Fruit fly (Drosophila melanogaster): ENCODE results near the gene CG5116.

Gene CG5116

dm6 chr3R:25515450-25516288 is 32.8 kb downstream of the CG5116 start, which contains the start of gene msi (continued):
- TF ChIP-seq dl (GFP tag; optimal IDR thresholded peaks at IDR 0.05; ENCODE audit: insufficient read depth in 1 of 2, partially characterized antibody in 2 of 2): peak; percentile 80
- TF ChIP-seq rgr (GFP tag; optimal IDR thresholded peaks at IDR 0.05): peak; percentile 93
- TF ChIP-seq h (GFP tag; optimal IDR thresholded peaks at IDR 0.05): peak; percentile 91
- TF ChIP-seq Vsx2 (GFP tag; optimal IDR thresholded peaks at IDR 0.05; ENCODE audit: partially characterized antibody): peak; percentile 70
- no peak for TF ChIP-seq Abd-B (GFP tag; optimal IDR thresholded peaks at IDR 0.05)
- TF ChIP-seq CrebA (GFP tag; optimal IDR thresholded peaks at IDR 0.05; ENCODE audit: borderline replicate concordance): peak; percentile 4
- no peak for TF ChIP-seq Dfd (GFP tag; optimal IDR thresholded peaks at IDR 0.05)
- TF ChIP-seq lola (GFP tag; optimal IDR thresholded peaks at IDR 0.05): no peak
- TF ChIP-seq Sp1 (GFP tag; optimal IDR thresholded peaks at IDR 0.05): peak; percentile 98
- peak; percentile 92 for TF ChIP-seq fru (GFP tag; optimal IDR thresholded peaks at IDR 0.05)
- TF ChIP-seq HLH106 (tag; optimal IDR thresholded peaks at IDR 0.05): peak; percentile 98
- peak; percentile 95 for TF ChIP-seq OdsH (GFP tag; optimal IDR thresholded peaks at IDR 0.05)
- peak; percentile 84 for TF ChIP-seq Rel (GFP tag; optimal IDR thresholded peaks at IDR 0.05)
- peak; percentile 70 for TF ChIP-seq Rel (tag; optimal IDR thresholded peaks at IDR 0.05)
- TF ChIP-seq sv (GFP tag; optimal IDR thresholded peaks at IDR 0.05): peak; percentile 77
- peak; percentile 84 for TF ChIP-seq brk (GFP tag; optimal IDR thresholded peaks at IDR 0.05)
- peak; percentile 82 for TF ChIP-seq Hr83 (GFP tag; optimal IDR thresholded peaks at IDR 0.05; ENCODE audit: poor library complexity, severe bottlenecking)
- peak; percentile 44 for TF ChIP-seq dsf (GFP tag; optimal IDR thresholded peaks at IDR 0.05; ENCODE audit: borderline replicate concordance)

dm6 chr3R:25517521-25517920 is 34.6 kb downstream of the CG5116 start:
- no peak for TF ChIP-seq h (GFP tag; optimal IDR thresholded peaks at IDR 0.05)
- no peak for TF ChIP-seq OdsH (GFP tag; optimal IDR thresholded peaks at IDR 0.05)
- TF ChIP-seq N (GFP tag; optimal IDR thresholded peaks at IDR 0.05): no peak

- TF ChIP-seq lola (GFP tag; optimal IDR thresholded peaks at IDR 0.05): no peak
- no peak for TF ChIP-seq jim (GFP tag; optimal IDR thresholded peaks at IDR 0.05)
- no peak for TF ChIP-seq foxo (GFP tag; optimal IDR thresholded peaks at IDR 0.05)
- no peak for TF ChIP-seq Hnf4 (GFP tag; optimal IDR thresholded peaks at IDR 0.05)
- no peak for TF ChIP-seq rgr (GFP tag; optimal IDR thresholded peaks at IDR 0.05)
- no peak for TF ChIP-seq Mio (GFP tag; optimal IDR thresholded peaks at IDR 0.05)
- no peak for TF ChIP-seq dmrt93B (GFP tag; optimal IDR thresholded peaks at IDR 0.05)
- no peak for TF ChIP-seq GATAd (GFP tag; optimal IDR thresholded peaks at IDR 0.05)
- peak; percentile 27 for TF ChIP-seq Sp1 (GFP tag; optimal IDR thresholded peaks at IDR 0.05)
- TF ChIP-seq br (GFP tag; optimal IDR thresholded peaks at IDR 0.05): no peak
- no peak for TF ChIP-seq sv (GFP tag; optimal IDR thresholded peaks at IDR 0.05)
- TF ChIP-seq brk (GFP tag; optimal IDR thresholded peaks at IDR 0.05): no peak
- TF ChIP-seq dl (GFP tag; optimal IDR thresholded peaks at IDR 0.05; ENCODE audit: insufficient read depth in 1 of 2, partially characterized antibody in 2 of 2): peak; percentile 67 to 89
- TF ChIP-seq tai (GFP tag; optimal IDR thresholded peaks at IDR 0.05): no peak
- no peak for TF ChIP-seq h (GFP tag; optimal IDR thresholded peaks at IDR 0.05)
- no peak for TF ChIP-seq ey (GFP tag; optimal IDR thresholded peaks at IDR 0.05)
- TF ChIP-seq CG32264 (GFP tag; optimal IDR thresholded peaks at IDR 0.05): no peak
- TF ChIP-seq dsf (GFP tag; optimal IDR thresholded peaks at IDR 0.05; ENCODE audit: borderline replicate concordance): no peak
- no peak for TF ChIP-seq Dfd (GFP tag; optimal IDR thresholded peaks at IDR 0.05)
- TF ChIP-seq OdsH (GFP tag; optimal IDR thresholded peaks at IDR 0.05): no peak
- no peak for TF ChIP-seq pan (optimal IDR thresholded peaks at IDR 0.05)
- TF ChIP-seq CG9705 (GFP tag; optimal IDR thresholded peaks at IDR 0.05): no peak
- peak; percentile 85 for TF ChIP-seq Dif (GFP tag; optimal IDR thresholded peaks at IDR 0.05; ENCODE audit: partially characterized antibody)
- TF ChIP-seq Hr83 (GFP tag; optimal IDR thresholded peaks at IDR 0.05; ENCODE audit: poor library complexity, severe bottlenecking): peak; percentile 42
- no peak for TF ChIP-seq fru (GFP tag; optimal IDR thresholded peaks at IDR 0.05)
- TF ChIP-seq usp (GFP tag; optimal IDR thresholded peaks at IDR 0.05): no peak
- peak; percentile 59 for TF ChIP-seq Jra (GFP tag; optimal IDR thresholded peaks at IDR 0.05)
- no peak for TF ChIP-seq psq (GFP tag; optimal IDR thresholded peaks at IDR 0.05)
- TF ChIP-seq Hr78 (GFP tag; optimal IDR thresholded peaks at IDR 0.05): no peak
- TF ChIP-seq sage (GFP tag; optimal IDR thresholded peaks at IDR 0.05): no peak
- TF ChIP-seq Rel (GFP tag; optimal IDR thresholded peaks at IDR 0.05): peak; percentile 27
- no peak for TF ChIP-seq Rel (tag; optimal IDR thresholded peaks at IDR 0.05)
- TF ChIP-seq Myc (optimal IDR thresholded peaks at IDR 0.05): no peak
- TF ChIP-seq woc (GFP tag; optimal IDR thresholded peaks at IDR 0.05): no peak
- peak; percentile 58 for TF ChIP-seq Vsx2 (GFP tag; optimal IDR thresholded peaks at IDR 0.05; ENCODE audit: partially characterized antibody)
- TF ChIP-seq HLH106 (tag; optimal IDR thresholded peaks at IDR 0.05): no peak
- no peak for TF ChIP-seq Abd-B (GFP tag; optimal IDR thresholded peaks at IDR 0.05)
- TF ChIP-seq N (GFP tag; optimal IDR thresholded peaks at IDR 0.05): no peak
- TF ChIP-seq CrebA (GFP tag; optimal IDR thresholded peaks at IDR 0.05; ENCODE audit: borderline replicate concordance): no peak
These were observed 35.2 kb downstream of the CG5116 start for dm6 chr3R:25518099-25518567.
